Worm (Caenorhabditis elegans): ENCODE measurements around the gene pqn-35.

Gene pqn-35

DNA sequence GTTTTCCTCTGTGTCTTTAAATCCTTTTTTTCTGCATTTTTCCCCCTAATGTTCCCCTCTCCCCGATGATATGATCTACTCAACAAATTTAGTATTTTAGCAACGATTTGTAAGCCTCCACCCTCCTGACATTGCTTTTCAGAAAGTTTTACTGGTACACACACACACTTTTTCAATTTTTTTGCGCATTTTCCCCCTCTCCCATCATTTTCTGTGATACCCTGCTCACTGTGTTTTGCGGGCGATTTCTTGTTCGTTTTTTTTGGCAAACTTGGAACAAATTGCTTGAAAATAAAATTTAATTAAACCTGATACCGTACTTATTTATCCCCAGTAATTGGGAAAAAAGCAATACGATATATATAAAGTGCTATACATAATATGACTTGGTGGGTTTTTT lies 22.1 kb upstream of the pqn-35 start (continued):
- TF ChIP-seq F49E8.2 (tag; optimal IDR thresholded peaks at IDR 0.05; ENCODE audit: insufficient read depth) (no peak), mes-4 (tag; optimal IDR thresholded peaks at IDR 0.05) (no peak), lag-1 (GFP tag; IDR thresholded peaks at IDR 0.05) (no peak), B0019.2 (GFP tag; conservative IDR thresholded peaks at IDR 0.05) (no peak), ztf-18 (tag; optimal IDR thresholded peaks at IDR 0.05) (no peak), zfh-2 (GFP tag; conservative IDR thresholded peaks at IDR 0.05) (no peak), ceh-27 (GFP tag; optimal IDR thresholded peaks at IDR 0.05) (no peak), F10E7.11 (tag; optimal IDR thresholded peaks at IDR 0.05) (no peak), nfya-1 (tag; optimal IDR thresholded peaks at IDR 0.05; ENCODE audit: borderline replicate concordance, insufficient read depth) (no peak), C17E4.6 (GFP tag; IDR thresholded peaks at IDR 0.05) (no peak), T26A5.8 (tag; optimal IDR thresholded peaks at IDR 0.05) (no peak), ceh-40 (GFP tag; IDR thresholded peaks at IDR 0.05) (no peak), tbp1 (GFP tag; optimal IDR thresholded peaks at IDR 0.05) (no peak), gei-17 (GFP tag; optimal IDR thresholded peaks at IDR 0.05) (no peak), lin-54 (GFP tag; optimal IDR thresholded peaks at IDR 0.05) (peak; percentile 44), madf-6 (GFP tag; IDR thresholded peaks at IDR 0.05) (peak; percentile 15; the same call in 1 of the 2 replicates), Y53F4B.3 (GFP tag; IDR thresholded peaks at IDR 0.05) (no peak), die-1 (tag; optimal IDR thresholded peaks at IDR 0.05) (no peak), aptf-3 (GFP tag; IDR thresholded peaks at IDR 0.05) (0 out of 2 replicates have a peak, but pooled peaks have one; percentile 42), ceh-100 (GFP tag; IDR thresholded peaks at IDR 0.05) (no peak), let-607 (tag; optimal IDR thresholded peaks at IDR 0.05) (no peak), sptf-2 (GFP tag; optimal IDR thresholded peaks at IDR 0.05) (peak; percentile 32), sea-2 (GFP tag; IDR thresholded peaks at IDR 0.05) (no peak), unc-130 (GFP tag; optimal IDR thresholded peaks at IDR 0.05) (no peak), Y53G8AR.9 (GFP tag; conservative IDR thresholded peaks at IDR 0.05) (0 out of 2 replicates have a peak, but pooled peaks have one; percentile 40), him-1 (tag; optimal IDR thresholded peaks at IDR 0.05) (peak; percentile 89), bed-2 (GFP tag; IDR thresholded peaks at IDR 0.05) (no peak), F39B2.1 (GFP tag; IDR thresholded peaks at IDR 0.05) (no peak), Y95B8A.8 (GFP tag; IDR thresholded peaks at IDR 0.05) (no peak), nhr-120 (GFP tag; IDR thresholded peaks at IDR 0.05) (no peak), atf-7 (tag; optimal IDR thresholded peaks at IDR 0.05) (peak; percentile 45), ztf-28 (GFP tag; IDR thresholded peaks at IDR 0.05) (no peak), sdz-38 (tag; optimal IDR thresholded peaks at IDR 0.05) (no peak), dpl-1 (GFP tag; optimal IDR thresholded peaks at IDR 0.05) (no peak), ceh-79 (tag; optimal IDR thresholded peaks at IDR 0.05) (no peak), lin-40 (tag; optimal IDR thresholded peaks at IDR 0.05) (no peak), egl-44 (GFP tag; IDR thresholded peaks at IDR 0.05) (no peak), ztf-22 (GFP tag; optimal IDR thresholded peaks at IDR 0.05) (no peak), repo-1 (tag; optimal IDR thresholded peaks at IDR 0.05) (no peak), zim-3 (tag; optimal IDR thresholded peaks at IDR 0.05) (no peak), ekl-4 (GFP tag; IDR thresholded peaks at IDR 0.05) (0 out of 2 replicates have a peak, but pooled peaks have one; percentile 48), F23B12.7 (tag; optimal IDR thresholded peaks at IDR 0.05; ENCODE audit: insufficient read depth) (no peak), ztf-25 (GFP tag; IDR thresholded peaks at IDR 0.05) (peak; percentile 71; the same call in 1 of the 2 replicates), ceh-91 (GFP tag; IDR thresholded peaks at IDR 0.05) (no peak), hlh-26 (GFP tag; conservative IDR thresholded peaks at IDR 0.05) (no peak), attf-5 (GFP tag; optimal IDR thresholded peaks at IDR 0.05) (peak; percentile 32), T07F8.4 (tag; optimal IDR thresholded peaks at IDR 0.05) (no peak), ets-4 (GFP tag; optimal IDR thresholded peaks at IDR 0.05) (no peak), ztf-3 (GFP tag; optimal IDR thresholded peaks at IDR 0.05) (no peak)

All from whole organism, young adult.